Fruit fly (Drosophila melanogaster): ENCODE data around the gene CG17078.

The CG17078 gene

dm6 chr2L:305646-306045 is 27.6 kb upstream of the CG17078 start, which contains the start of gene Plc21C (continued):
- TF ChIP-seq Lim3 (GFP tag; IDR thresholded peaks at IDR 0.05) (no peak), E2f1 (GFP tag; IDR thresholded peaks at IDR 0.05) (no peak), CG14441 (GFP tag; IDR thresholded peaks at IDR 0.05) (peak; percentile 48), CG8388 (GFP tag; optimal IDR thresholded peaks at IDR 0.05) (no peak), Scr (GFP tag; IDR thresholded peaks at IDR 0.05; ENCODE audit: partially characterized antibody) (peak; percentile 42; the same call in 1 of the 2 replicates), Jarid2 (GFP tag; optimal IDR thresholded peaks at IDR 0.05) (peak; percentile 16), HLH4C (GFP tag; IDR thresholded peaks at IDR 0.05; ENCODE audit: partially characterized antibody) (0 out of 3 replicates have a peak, but pooled peaks have one; percentile 23), dan (GFP tag; IDR thresholded peaks at IDR 0.05) (no peak), CG3838 (GFP tag; optimal IDR thresholded peaks at IDR 0.05) (no peak), zfh1 (GFP tag; IDR thresholded peaks at IDR 0.05) (no peak), fu2 (GFP tag; optimal IDR thresholded peaks at IDR 0.05) (peak; percentile 53), dpn (GFP tag; optimal IDR thresholded peaks at IDR 0.05) (peak; percentile 51 to 57), twi (tag; optimal IDR thresholded peaks at IDR 0.05) (peak; percentile 32), sqz (GFP tag; optimal IDR thresholded peaks at IDR 0.05) (no peak), fd96Cb (tag; optimal IDR thresholded peaks at IDR 0.05) (no peak), CG10209 (GFP tag; optimal IDR thresholded peaks at IDR 0.05) (peak; percentile 11), esg (GFP tag; conservative IDR thresholded peaks at IDR 0.05) (no peak), tin (GFP tag; optimal IDR thresholded peaks at IDR 0.05) (peak; percentile 42), toy (GFP tag; IDR thresholded peaks at IDR 0.05) (no peak), gem (tag; optimal IDR thresholded peaks at IDR 0.05) (peak; percentile 59), CG10565 (GFP tag; optimal IDR thresholded peaks at IDR 0.05) (no peak), slp2 (GFP tag; optimal IDR thresholded peaks at IDR 0.05) (peak; percentile 2), CG16813 (GFP tag; IDR thresholded peaks at IDR 0.05; ENCODE audit: partially characterized antibody) (peak; percentile 53; the same call in 2 of the 3 replicates), ci (GFP tag; IDR thresholded peaks at IDR 0.05) (0 out of 3 replicates have a peak, but pooled peaks have one; percentile 16), Xbp1 (GFP tag; optimal IDR thresholded peaks at IDR 0.05) (peak; percentile 65), CG15696 (tag; optimal IDR thresholded peaks at IDR 0.05) (peak; percentile 43), Bteb2 (GFP tag; optimal IDR thresholded peaks at IDR 0.05) (peak; percentile 32), chn (GFP tag; optimal IDR thresholded peaks at IDR 0.05) (peak; percentile 46), fd64A (GFP tag; optimal IDR thresholded peaks at IDR 0.05) (no peak), repo (GFP tag; optimal IDR thresholded peaks at IDR 0.05) (no peak), BEAF-32 (GFP tag; optimal IDR thresholded peaks at IDR 0.05) (peak; percentile 64), gfzf (GFP tag; optimal IDR thresholded peaks at IDR 0.05) (peak; percentile 93), CG6272 (GFP tag; IDR thresholded peaks at IDR 0.05) (no peak), CG18764 (GFP tag; optimal IDR thresholded peaks at IDR 0.05) (no peak), row (GFP tag; IDR thresholded peaks at IDR 0.05) (peak; percentile 79), kah (GFP tag; optimal IDR thresholded peaks at IDR 0.05) (no peak), Sin3A (optimal IDR thresholded peaks at IDR 0.05) (peak; percentile 97), ATbp (GFP tag; optimal IDR thresholded peaks at IDR 0.05) (no peak), CG4730 (GFP tag; IDR thresholded peaks at IDR 0.05) (no peak), tna (GFP tag; IDR thresholded peaks at IDR 0.05; ENCODE audit: partially characterized antibody) (no peak), seq (GFP tag; IDR thresholded peaks at IDR 0.05) (no peak), phol (tag; optimal IDR thresholded peaks at IDR 0.05) (peak; percentile 68), CG31388 (GFP tag; optimal IDR thresholded peaks at IDR 0.05) (no peak), CG3726 (GFP tag; IDR thresholded peaks at IDR 0.05) (no peak), jumu (GFP tag; optimal IDR thresholded peaks at IDR 0.05) (peak; percentile 41), nerfin-1 (tag; optimal IDR thresholded peaks at IDR 0.05) (peak; percentile 36), Blimp-1 (GFP tag; optimal IDR thresholded peaks at IDR 0.05) (peak; percentile 24), zen (tag; optimal IDR thresholded peaks at IDR 0.05) (no peak), Dbx (GFP tag; IDR thresholded peaks at IDR 0.05) (peak; percentile 59; the same call in 2 of the 3 replicates), Ptx1 (GFP tag; IDR thresholded peaks at IDR 0.05) (peak; percentile 32; the same call in 1 of the 2 replicates), CG11085 (GFP tag; IDR thresholded peaks at IDR 0.05) (peak; percentile 56; the same call in 1 of the 2 replicates)
